Fruit fly (Drosophila melanogaster) whole organism, wandering third instar larva: Measurements from ENCODE around the gene CG42635.

Experiments used
- CrebA ChIP-seq: fragments of 200-800 bp; sonication (Bioruptor generic); optimal IDR thresholded peaks from 2 replicates; lab custom pipeline; 2016; ENCODE audit warnings: missing biosample characterization, mild to moderate bottlenecking, missing genetic modification characterization, borderline replicate concordance
- N ChIP-seq: fragments of >200 bp; optimal IDR thresholded peaks from 2 replicates; lab custom pipeline; 2018; ENCODE audit warnings: missing biosample characterization, missing external identifiers, missing genetic modification characterization
- dl ChIP-seq, 2 experiments: fragments of 175-275, 200-275 bp in 1 of 2; fragments of 200-275 bp in 1 of 2; sonication (Bioruptor generic); optimal IDR thresholded peaks; lab custom pipeline; 2018; ENCODE audit warnings: mild to moderate bottlenecking in 2 of 2, missing biosample characterization in 2 of 2, missing genetic modification characterization in 2 of 2, moderate library complexity in 2 of 2; ENCODE audit not compliant: partially characterized antibody in 2 of 2, insufficient read depth in 1 of 2
- dsf ChIP-seq: sonication (Bioruptor generic); optimal IDR thresholded peaks from 2 replicates; lab custom pipeline; 2016; ENCODE audit warnings: missing biosample characterization, missing genetic modification characterization, borderline replicate concordance
- ey ChIP-seq: fragments of 200-800 bp; sonication (Bioruptor generic); optimal IDR thresholded peaks from 2 replicates; lab custom pipeline; 2016; ENCODE audit warnings: missing biosample characterization, missing genetic modification characterization
- fru ChIP-seq: fragments of 200-800 bp; sonication (Bioruptor generic); optimal IDR thresholded peaks from 3 replicates; lab custom pipeline; 2016; ENCODE audit warnings: missing biosample characterization, mild to moderate bottlenecking, missing genetic modification characterization
- h ChIP-seq: fragments of 200-800 bp; sonication (Bioruptor generic); optimal IDR thresholded peaks from 3 replicates; lab custom pipeline; 2016; ENCODE audit warnings: missing biosample characterization, mild to moderate bottlenecking, missing genetic modification characterization
- psq ChIP-seq: fragments of 200-800 bp; sonication (Bioruptor generic); optimal IDR thresholded peaks from 3 replicates; lab custom pipeline; 2017; ENCODE audit warnings: missing biosample characterization, mild to moderate bottlenecking, missing genetic modification characterization, moderate library complexity
- sage ChIP-seq: fragments of 200-800 bp; sonication (Bioruptor generic); optimal IDR thresholded peaks from 2 replicates; lab custom pipeline; 2016; ENCODE audit warnings: missing biosample characterization, mild to moderate bottlenecking, missing genetic modification characterization
- usp ChIP-seq: fragments of >200 bp; optimal IDR thresholded peaks from 2 replicates; lab custom pipeline; 2017; ENCODE audit warnings: missing biosample characterization, missing genetic modification characterization

- no peak for TF ChIP-seq dsf (GFP tag; lab: Kevin White, UChicago)
- no peak for TF ChIP-seq dl (GFP tag; optimal IDR thresholded peaks at IDR 0.05; lab: Kevin White, UChicago; ENCODE audit: insufficient read depth in 1 of 2, partially characterized antibody in 2 of 2)
- no peak for TF ChIP-seq sage (GFP tag; lab: Kevin White, UChicago)
- TF ChIP-seq fru (GFP tag; lab: Kevin White, UChicago) = no peak
- TF ChIP-seq h = no peak
- no peak for TF ChIP-seq N (GFP tag; lab: Kevin White, UChicago)
- no peak for TF ChIP-seq usp
- TF ChIP-seq psq (GFP tag; lab: Kevin White, UChicago) = no peak
- no peak for TF ChIP-seq ey (GFP tag; lab: Kevin White, UChicago)
- no peak for TF ChIP-seq CrebA (GFP tag; lab: Kevin White, UChicago)
Measured at dm6 chr2L:18009672-18010071, 1.9 kb downstream of the CG42635 start.
